Worm (Caenorhabditis elegans): ENCODE data around the gene R02D5.6.
A peak's percentile ranks its signal among the peaks of the same experiment; 100 is the strongest.

- TF ChIP-seq ama-1 (optimal IDR thresholded peaks at IDR 0.05) (no peak), ceh-9 (tag; optimal IDR thresholded peaks at IDR 0.05) (no peak), dmd-4 (tag; optimal IDR thresholded peaks at IDR 0.05; ENCODE audit: borderline replicate concordance) (no peak), ceh-34 (tag; optimal IDR thresholded peaks at IDR 0.05) (no peak), K02D7.2 (tag; optimal IDR thresholded peaks at IDR 0.05) (no peak), ttx-3 (tag; optimal IDR thresholded peaks at IDR 0.05) (no peak), rnt-1 (tag; optimal IDR thresholded peaks at IDR 0.05) (peak; percentile 45), ceh-31 (tag; optimal IDR thresholded peaks at IDR 0.05) (peak; percentile 10)
Measured at ce11 chrV:14505745-14506214, 12.1 kb downstream of the R02D5.6 start.
